Worm (Caenorhabditis elegans) whole organism, young adult: ENCODE data around the gene ins-34.

Experiments
- B0035.1 ChIP-seq: sonication (generic microtip); optimal IDR thresholded peaks from 2 replicates; lab custom pipeline; 2016; ENCODE audit warnings: missing genetic modification characterization, mild to moderate bottlenecking, missing compliant biosample characterization, missing genotype, missing genetic modification reagents
- F22D6.2 ChIP-seq: sonication (generic microtip); optimal IDR thresholded peaks from 2 replicates; lab custom pipeline; 2016; ENCODE audit warnings: mild to moderate bottlenecking, missing genetic modification characterization, missing compliant biosample characterization
- F33H1.4 ChIP-seq: fragments of 200-800 bp; sonication (Bioruptor generic); IDR thresholded peaks from 2 replicates; pipeline ENCODE4 v1.3.6; 2022; ENCODE audit warnings: missing genetic modification reagents, missing genetic modification characterization, missing compliant biosample characterization
- F57A8.1 ChIP-seq: fragments of 200-800 bp; sonication (Bioruptor generic); optimal IDR thresholded peaks from 2 replicates; lab custom pipeline; 2018; ENCODE audit warnings: mild to moderate bottlenecking, missing genetic modification characterization, moderate library complexity, missing compliant biosample characterization
- F57C9.4 ChIP-seq: sonication (generic microtip); optimal IDR thresholded peaks from 2 replicates; lab custom pipeline; 2017; ENCODE audit warnings: mild to moderate bottlenecking, missing genetic modification characterization, missing compliant biosample characterization
- K12H6.12 ChIP-seq: fragments of 200-800 bp; sonication (Bioruptor generic); optimal IDR thresholded peaks from 2 replicates; lab custom pipeline; 2018; ENCODE audit warnings: mild to moderate bottlenecking, missing genetic modification characterization, missing compliant biosample characterization
- Y53F4B.3 ChIP-seq: fragments of 200-800 bp; sonication (Bioruptor generic); IDR thresholded peaks from 2 replicates; pipeline ENCODE4 v1.3.6; 2022; ENCODE audit warnings: missing genetic modification reagents, missing genetic modification characterization, missing compliant biosample characterization
- Y56A3A.18 ChIP-seq: fragments of 200-800 bp; sonication (Bioruptor generic); IDR thresholded peaks from 2 replicates; pipeline ENCODE4 v1.3.6; 2022; ENCODE audit warnings: missing genetic modification reagents, missing genetic modification characterization, missing compliant biosample characterization
- atf-7 ChIP-seq: sonication (generic microtip); optimal IDR thresholded peaks from 2 replicates; lab custom pipeline; 2017; ENCODE audit warnings: mild to moderate bottlenecking, missing genetic modification characterization, missing compliant biosample characterization
- attf-5 ChIP-seq: fragments of 200-800 bp; sonication (Bioruptor generic); optimal IDR thresholded peaks from 2 replicates; lab custom pipeline; 2018; ENCODE audit warnings: mild to moderate bottlenecking, missing genetic modification characterization, missing compliant biosample characterization
- cebp-1 ChIP-seq, 2 experiments: fragments of 200-800 bp in 1 of 2; sonication (Bioruptor generic) in 1 of 2; sonication (generic microtip) in 1 of 2; IDR thresholded peaks in 1 of 2; optimal IDR thresholded peaks in 1 of 2; 2 replicates each; pipeline versions ENCODE4 v1.3.6 to Lab custom; 2017 to 2022; ENCODE audit warnings: missing compliant biosample characterization in 2 of 2, missing genetic modification characterization in 2 of 2, mild to moderate bottlenecking in 1 of 2, missing genetic modification reagents in 1 of 2, moderate library complexity in 1 of 2
- cebp-2 ChIP-seq: fragments of 200-800 bp; sonication (Bioruptor generic); IDR thresholded peaks from 2 replicates; pipeline ENCODE4 v1.3.6; 2022; ENCODE audit warnings: missing genetic modification characterization, missing compliant biosample characterization
- ceh-79 ChIP-seq: sonication (generic microtip); optimal IDR thresholded peaks from 2 replicates; lab custom pipeline; 2017; ENCODE audit warnings: mild to moderate bottlenecking, missing genetic modification characterization, missing compliant biosample characterization
- dpl-1 ChIP-seq: fragments of 150-350 bp; optimal IDR thresholded peaks from 2 replicates; lab custom pipeline; 2014; ENCODE audit warnings: missing biosample characterization, missing genetic modification reagents, missing genetic modification characterization
- hlh-12 ChIP-seq: sonication (generic microtip); optimal IDR thresholded peaks from 2 replicates; lab custom pipeline; 2016; ENCODE audit warnings: missing genetic modification characterization, missing compliant biosample characterization
- hmg-1.2 ChIP-seq: fragments of 200-800 bp; sonication (Bioruptor generic); IDR thresholded peaks from 2 replicates; pipeline ENCODE4 v1.3.6; 2022; ENCODE audit warnings: missing genetic modification reagents, missing genetic modification characterization, missing compliant biosample characterization
- let-607 ChIP-seq, 2 experiments: fragments of 200-800 bp in 1 of 2; sonication (Bioruptor generic) in 1 of 2; sonication (generic microtip) in 1 of 2; optimal IDR thresholded peaks; 2 replicates each; lab custom pipeline; 2016 to 2018; ENCODE audit warnings: mild to moderate bottlenecking in 2 of 2, missing compliant biosample characterization in 2 of 2, missing genetic modification characterization in 2 of 2, moderate library complexity in 2 of 2, missing genotype in 1 of 2
- lin-54 ChIP-seq: fragments of 200-800 bp; sonication (Bioruptor generic); optimal IDR thresholded peaks from 2 replicates; lab custom pipeline; 2018; ENCODE audit warnings: mild to moderate bottlenecking, missing genetic modification characterization, missing compliant biosample characterization
- lir-1 ChIP-seq: fragments of 200-800 bp; sonication (Bioruptor generic); conservative IDR thresholded peaks from 2 replicates; pipeline ENCODE4 v1.3.6; 2022; ENCODE audit warnings: missing genetic modification reagents, missing genetic modification characterization, missing compliant biosample characterization
- madf-10 ChIP-seq: sonication (generic microtip); optimal IDR thresholded peaks from 2 replicates; lab custom pipeline; 2016; ENCODE audit warnings: mild to moderate bottlenecking, missing genetic modification characterization, missing compliant biosample characterization
- madf-6 ChIP-seq: fragments of 200-800 bp; sonication (Bioruptor generic); IDR thresholded peaks from 2 replicates; pipeline ENCODE4 v1.3.6; 2022; ENCODE audit warnings: missing genetic modification reagents, missing genetic modification characterization, missing compliant biosample characterization
- mel-28 ChIP-seq: sonication (generic microtip); optimal IDR thresholded peaks from 2 replicates; lab custom pipeline; 2016; ENCODE audit warnings: borderline replicate concordance, mild to moderate bottlenecking, missing genetic modification characterization, missing compliant biosample characterization
- mes-4 ChIP-seq: sonication (generic microtip); optimal IDR thresholded peaks from 2 replicates; lab custom pipeline; 2016; ENCODE audit warnings: missing genotype, missing genetic modification characterization, missing compliant biosample characterization
- mxl-1 ChIP-seq: sonication (generic microtip); optimal IDR thresholded peaks from 2 replicates; lab custom pipeline; 2016; ENCODE audit warnings: missing genetic modification characterization, missing compliant biosample characterization
- nfyb-1 ChIP-seq: fragments of 200-800 bp; sonication (Bioruptor generic); IDR thresholded peaks from 2 replicates; pipeline ENCODE4 v1.3.6; 2022; ENCODE audit warnings: missing genetic modification reagents, missing genetic modification characterization, missing compliant biosample characterization
- nhr-179 ChIP-seq: sonication (generic microtip); optimal IDR thresholded peaks from 2 replicates; lab custom pipeline; 2016; ENCODE audit warnings: mild to moderate bottlenecking, missing genetic modification characterization, missing compliant biosample characterization
- nhr-90 ChIP-seq: sonication (generic microtip); optimal IDR thresholded peaks from 2 replicates; lab custom pipeline; 2016; ENCODE audit warnings: missing genotype, mild to moderate bottlenecking, missing genetic modification characterization, missing compliant biosample characterization
- rec-8 ChIP-seq, 2 experiments: sonication (generic microtip); optimal IDR thresholded peaks; 2 replicates each; lab custom pipeline; 2016; ENCODE audit warnings: mild to moderate bottlenecking in 2 of 2, missing genetic modification characterization in 2 of 2, missing genetic modification reagents in 2 of 2, missing genotype in 2 of 2, missing biosample characterization in 1 of 2, missing compliant biosample characterization in 1 of 2, moderate library complexity in 1 of 2
- repo-1 ChIP-seq: sonication (generic microtip); optimal IDR thresholded peaks from 2 replicates; lab custom pipeline; 2017; ENCODE audit warnings: mild to moderate bottlenecking, missing genetic modification characterization, missing compliant biosample characterization
- snpc-1.3 ChIP-seq: sonication (generic microtip); optimal IDR thresholded peaks from 2 replicates; lab custom pipeline; 2017; ENCODE audit warnings: missing genetic modification characterization, mild to moderate bottlenecking, missing compliant biosample characterization, antibody characterized with exemption, moderate library complexity, missing genotype, missing genetic modification reagents; ENCODE audit not compliant: insufficient read depth
- snpc-3.4 ChIP-seq: sonication (generic microtip); optimal IDR thresholded peaks from 2 replicates; lab custom pipeline; 2017; ENCODE audit warnings: missing genetic modification characterization, mild to moderate bottlenecking, missing compliant biosample characterization, antibody characterized with exemption, moderate library complexity, missing genotype, missing genetic modification reagents
- snpc-4 ChIP-seq, 5 experiments: fragments of 150-350 bp in 1 of 5; sonication (generic microtip) in 4 of 5; optimal IDR thresholded peaks; 2 replicates each; lab custom pipeline; 2014 to 2018; ENCODE audit warnings: missing genetic modification characterization in 5 of 5, missing biosample characterization in 3 of 5, antibody characterized with exemption in 2 of 5, mild to moderate bottlenecking in 2 of 5, missing compliant biosample characterization in 2 of 5, missing genotype in 2 of 5, moderate library complexity in 2 of 5, missing genetic modification reagents in 1 of 5
- tbp1 ChIP-seq: fragments of 200-800 bp; sonication (Bioruptor generic); optimal IDR thresholded peaks from 2 replicates; lab custom pipeline; 2018; ENCODE audit warnings: mild to moderate bottlenecking, missing genetic modification characterization, missing compliant biosample characterization
- unc-130 ChIP-seq: sonication (generic microtip); optimal IDR thresholded peaks from 2 replicates; lab custom pipeline; 2016; ENCODE audit warnings: missing genetic modification reagents, missing genetic modification characterization, missing compliant biosample characterization
- unc-62 ChIP-seq: fragments of 150-350 bp; optimal IDR thresholded peaks from 2 replicates; lab custom pipeline; 2014; ENCODE audit warnings: missing biosample characterization, missing genetic modification reagents, missing genetic modification characterization
- ztf-3 ChIP-seq: fragments of 200-800 bp; sonication (Bioruptor generic); optimal IDR thresholded peaks from 2 replicates; lab custom pipeline; 2018; ENCODE audit warnings: mild to moderate bottlenecking, missing genetic modification characterization, missing compliant biosample characterization

The ins-34 gene

ce11 chrIV:14106274-14106673 is at the start of gene ins-34:
ins-34 (plus strand) TSS chrIV:14106574.
- TF ChIP-seq F22D6.2 = no peak

DNA sequence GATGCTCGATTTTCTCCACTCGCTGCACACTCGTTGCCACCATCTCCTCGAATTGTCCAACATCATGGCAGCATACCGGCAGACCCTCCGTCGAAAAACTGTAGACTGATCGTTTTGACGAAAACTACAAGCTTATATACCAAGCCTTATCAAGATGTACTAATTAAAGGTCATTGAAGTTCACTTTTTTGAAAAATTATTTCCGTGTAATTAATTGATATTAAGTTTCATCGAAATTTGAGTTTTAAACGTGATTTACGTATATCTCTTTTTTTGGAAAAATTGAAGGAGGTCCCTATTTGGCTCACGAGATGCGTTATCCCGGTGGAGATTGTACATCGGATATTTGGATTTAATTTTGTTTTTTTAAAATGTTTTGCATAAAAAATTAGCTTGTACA is 45.8 kb upstream of the ins-34 start, which contains the start of gene Y37A1B.4:
TSS of gene Y37A1B.4 (minus strand) at position 101 of the 400 bp plus-strand sequence.
- TF ChIP-seq nhr-90 (tag; lab: Kevin White, UChicago) (no peak), madf-6 (GFP tag; lab: Robert Waterston, UW) (peak; percentile 23; the same call in 1 of the 2 replicates), F57A8.1 (GFP tag; lab: Kevin White, UChicago) (no peak), snpc-4 (GFP tag; optimal IDR thresholded peaks at IDR 0.05; lab: Kevin White, UChicago) (no peak), snpc-4 (tag; optimal IDR thresholded peaks at IDR 0.05; lab: Kevin White, UChicago) (peak in 1 of 4 experiments; percentile 74), attf-5 (GFP tag; lab: Kevin White, UChicago) (no peak)

DNA sequence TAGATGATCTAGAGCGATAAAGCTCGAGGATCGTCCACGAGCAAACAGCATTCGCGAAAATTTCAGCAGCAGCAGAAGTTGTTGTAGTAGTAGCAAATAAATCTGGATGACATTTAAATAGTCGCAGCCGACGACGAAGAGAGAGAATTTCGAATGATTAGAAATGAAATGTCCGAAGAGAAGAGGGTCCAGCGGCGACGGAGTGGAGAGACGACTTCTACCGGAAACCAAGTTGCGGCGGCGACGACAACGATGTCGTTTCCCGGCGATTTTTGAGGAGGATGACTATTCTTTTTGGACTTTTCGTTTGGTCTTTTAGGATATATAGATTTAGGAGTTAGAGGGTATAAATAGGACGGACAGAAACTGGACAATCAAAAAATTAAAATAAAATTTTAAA is 40.0 kb upstream of the ins-34 start:
- no peak for TF ChIP-seq B0035.1 (tag; lab: Kevin White, UChicago)
- TF ChIP-seq cebp-2 (GFP tag; lab: Robert Waterston, UW) = 0 out of 2 replicates have a peak, but pooled peaks have one; percentile 50
- TF ChIP-seq mxl-1 (tag; lab: Kevin White, UChicago) = no peak

DNA sequence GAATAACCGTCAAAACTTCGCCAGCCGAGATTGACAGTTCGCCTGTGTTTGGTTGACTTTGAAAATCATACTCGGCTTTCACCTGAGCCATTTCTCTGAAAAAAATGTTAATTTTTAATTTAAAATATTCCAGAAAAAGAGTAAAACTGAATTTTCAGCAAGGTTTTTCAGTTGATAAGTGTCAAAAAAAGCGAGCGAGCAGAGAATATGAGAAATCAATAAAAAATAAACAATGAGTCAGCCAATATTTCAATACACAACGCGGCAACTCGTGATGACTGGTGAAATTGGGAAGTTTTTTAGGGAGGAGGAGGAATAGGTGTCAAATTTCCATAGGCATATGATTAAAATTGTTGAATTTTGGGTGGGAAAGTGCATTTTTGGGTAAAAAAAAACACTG is 36.6 kb upstream of the ins-34 start, which contains the start of gene lst-4:
TSS of gene lst-4 (minus strand) at position 101 of the 400 bp plus-strand sequence.
- no peak for TF ChIP-seq atf-7 (tag; lab: Kevin White, UChicago)
- TF ChIP-seq nhr-179 (tag; lab: Kevin White, UChicago) = no peak
- no peak for TF ChIP-seq madf-6 (GFP tag; lab: Robert Waterston, UW)
- TF ChIP-seq mel-28 (tag; lab: Kevin White, UChicago) = no peak
- no peak for TF ChIP-seq lin-54 (GFP tag; lab: Kevin White, UChicago)
- no peak for TF ChIP-seq madf-10
- no peak for TF ChIP-seq cebp-1 (GFP tag; IDR thresholded peaks at IDR 0.05; lab: Robert Waterston, UW)
- no peak for TF ChIP-seq cebp-1 (tag; optimal IDR thresholded peaks at IDR 0.05; lab: Kevin White, UChicago)
- TF ChIP-seq mxl-1 (tag; lab: Kevin White, UChicago) = no peak
- TF ChIP-seq F57C9.4 (tag; lab: Kevin White, UChicago) = no peak
- TF ChIP-seq let-607 (tag; optimal IDR thresholded peaks at IDR 0.05; lab: Kevin White, UChicago) = no peak
- TF ChIP-seq, all 124 proteins: peak for 0

DNA sequence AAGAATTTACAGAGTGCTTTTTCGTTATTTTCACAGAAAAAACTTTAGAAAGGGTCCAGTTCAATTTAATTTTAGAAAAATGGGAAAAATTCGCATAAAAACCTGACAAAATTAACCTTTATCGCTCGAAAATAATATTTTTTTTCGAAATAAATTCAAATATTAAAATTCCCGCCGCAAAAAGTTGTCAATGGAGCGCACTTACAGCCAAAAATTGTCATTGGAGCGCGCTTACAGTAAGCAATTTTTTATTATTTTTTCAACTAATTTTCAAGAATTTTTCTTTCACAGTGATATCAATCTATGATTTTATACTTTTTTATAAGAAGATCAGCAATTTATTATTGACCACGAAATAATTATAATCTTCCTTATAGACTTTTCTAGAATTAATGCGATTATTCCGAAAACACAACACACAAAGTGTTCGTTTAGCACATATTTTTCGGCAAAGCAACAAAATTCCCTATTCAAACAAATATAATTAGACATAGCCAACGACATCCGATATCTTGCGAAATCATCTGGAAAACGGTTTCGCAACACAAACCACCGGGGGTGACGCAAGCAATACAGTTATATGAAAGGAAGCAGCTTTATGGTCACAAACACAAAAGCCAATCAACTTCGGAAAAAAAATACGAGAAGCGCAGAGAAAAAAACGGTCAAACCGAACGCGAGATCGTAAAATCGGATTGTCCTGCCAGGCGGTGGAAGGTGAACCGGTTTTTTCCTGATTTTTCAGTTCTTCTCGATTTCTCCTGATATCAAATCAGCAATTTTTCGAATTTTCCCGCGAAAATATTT is 36.0 kb upstream of the ins-34 start:
- peak; percentile 73 for TF ChIP-seq dpl-1 (GFP tag; lab: Kevin White, UChicago)
- no peak for TF ChIP-seq hmg-1.2 (GFP tag; lab: Robert Waterston, UW)
- TF ChIP-seq unc-130 (GFP tag; lab: Kevin White, UChicago) = no peak
- TF ChIP-seq mes-4 = no peak
- TF ChIP-seq unc-62 (GFP tag; lab: Kevin White, UChicago) = no peak
- TF ChIP-seq hlh-12 (tag; lab: Kevin White, UChicago) = no peak
- TF ChIP-seq K12H6.12 (tag; lab: Kevin White, UChicago) = no peak
- no peak for TF ChIP-seq rec-8 (tag; optimal IDR thresholded peaks at IDR 0.05; lab: Kevin White, UChicago)
- peak; percentile 70 for TF ChIP-seq lin-54 (GFP tag; lab: Kevin White, UChicago)
- TF ChIP-seq Y56A3A.18 = no peak
- no peak for TF ChIP-seq repo-1 (tag; lab: Kevin White, UChicago)
- peak; percentile 70 for TF ChIP-seq snpc-1.3 (tag; lab: Kevin White, UChicago)
- TF ChIP-seq ztf-3 (GFP tag; lab: Kevin White, UChicago) = no peak
- peak; percentile 70 for TF ChIP-seq madf-6 (GFP tag; lab: Robert Waterston, UW)
- peak; percentile 71 for TF ChIP-seq F33H1.4 (GFP tag; lab: Robert Waterston, UW)
- no peak for TF ChIP-seq lir-1
- no peak for TF ChIP-seq tbp1 (GFP tag; lab: Kevin White, UChicago)
- TF ChIP-seq nfyb-1 (GFP tag; lab: Robert Waterston, UW) = no peak
- peak; percentile 57 for TF ChIP-seq snpc-4 (GFP tag; optimal IDR thresholded peaks at IDR 0.05; lab: Kevin White, UChicago)
- peak in 3 of 4 experiments; percentile 70 to 88 (median 85) for TF ChIP-seq snpc-4 (tag; optimal IDR thresholded peaks at IDR 0.05; lab: Kevin White, UChicago)
- no peak for TF ChIP-seq Y53F4B.3 (GFP tag; lab: Robert Waterston, UW)
- TF ChIP-seq snpc-3.4 = peak; percentile 60
- TF ChIP-seq cebp-1 (GFP tag; IDR thresholded peaks at IDR 0.05; lab: Robert Waterston, UW) = peak; percentile 96
- peak; percentile 98 for TF ChIP-seq cebp-1 (tag; optimal IDR thresholded peaks at IDR 0.05; lab: Kevin White, UChicago)
- TF ChIP-seq ceh-79 (tag; lab: Kevin White, UChicago) = no peak
